Worm (Caenorhabditis elegans) whole organism, young adult: Measurements from ENCODE around the gene T14A8.2.
A peak's percentile ranks its signal among the peaks of the same experiment; 100 is the strongest.

Experiments
- B0019.2 ChIP-seq: fragments of 200-800 bp; sonication (Bioruptor generic); conservative IDR thresholded peaks from 2 replicates; pipeline ENCODE4 v1.3.6; 2022; ENCODE audit warnings: missing genetic modification reagents, missing genetic modification characterization, missing compliant biosample characterization
- B0261.1 ChIP-seq: sonication (generic microtip); optimal IDR thresholded peaks from 2 replicates; lab custom pipeline; 2016; ENCODE audit warnings: mild to moderate bottlenecking, missing genetic modification characterization, moderate library complexity, missing compliant biosample characterization
- C17E4.6 ChIP-seq: fragments of 200-800 bp; sonication (Bioruptor generic); IDR thresholded peaks from 2 replicates; pipeline ENCODE4 v1.3.6; 2022; ENCODE audit warnings: missing genetic modification reagents, missing genetic modification characterization, missing compliant biosample characterization
- F10E7.11 ChIP-seq: sonication (generic microtip); optimal IDR thresholded peaks from 2 replicates; lab custom pipeline; 2017; ENCODE audit warnings: mild to moderate bottlenecking, missing genetic modification characterization, moderate library complexity, missing compliant biosample characterization
- F22D6.2 ChIP-seq: sonication (generic microtip); optimal IDR thresholded peaks from 2 replicates; lab custom pipeline; 2016; ENCODE audit warnings: mild to moderate bottlenecking, missing genetic modification characterization, missing compliant biosample characterization
- F55B11.4 ChIP-seq: sonication (generic microtip); optimal IDR thresholded peaks from 2 replicates; lab custom pipeline; 2016; ENCODE audit warnings: missing compliant biosample characterization, missing genetic modification characterization, borderline replicate concordance; ENCODE audit not compliant: insufficient read depth
- K11D2.4 ChIP-seq: fragments of 200-800 bp; sonication (Bioruptor generic); IDR thresholded peaks from 2 replicates; pipeline ENCODE4 v1.3.6; 2022; ENCODE audit warnings: missing genetic modification reagents, missing genetic modification characterization, missing compliant biosample characterization
- K12H6.12 ChIP-seq: fragments of 200-800 bp; sonication (Bioruptor generic); optimal IDR thresholded peaks from 2 replicates; lab custom pipeline; 2018; ENCODE audit warnings: mild to moderate bottlenecking, missing genetic modification characterization, missing compliant biosample characterization
- Y53G8AR.9 ChIP-seq: fragments of 200-800 bp; sonication (Bioruptor generic); conservative IDR thresholded peaks from 2 replicates; pipeline ENCODE4 v1.3.6; 2022; ENCODE audit warnings: missing genetic modification reagents, missing genetic modification characterization, missing compliant biosample characterization
- Y95B8A.8 ChIP-seq: fragments of 200-800 bp; sonication (Bioruptor generic); IDR thresholded peaks from 2 replicates; pipeline ENCODE4 v1.3.6; 2022; ENCODE audit warnings: missing genetic modification reagents, missing genetic modification characterization, missing compliant biosample characterization
- ama-1 ChIP-seq, 3 experiments: fragments of 150-350 bp in 1 of 3; sonication (generic microtip) in 2 of 3; optimal IDR thresholded peaks; 2 replicates each; lab custom pipeline; 2014 to 2018; ENCODE audit warnings: missing biosample characterization in 2 of 3, missing genetic modification characterization in 2 of 3, missing genetic modification reagents in 2 of 3
- aptf-2 ChIP-seq: fragments of 200-800 bp; sonication (Bioruptor generic); conservative IDR thresholded peaks from 2 replicates; pipeline ENCODE4 v1.3.6; 2022; ENCODE audit warnings: missing genetic modification reagents, missing genetic modification characterization, missing compliant biosample characterization
- athp-1 ChIP-seq: sonication (generic microtip); optimal IDR thresholded peaks from 2 replicates; lab custom pipeline; 2017; ENCODE audit warnings: mild to moderate bottlenecking, missing genetic modification characterization, missing compliant biosample characterization
- attf-5 ChIP-seq: fragments of 200-800 bp; sonication (Bioruptor generic); optimal IDR thresholded peaks from 2 replicates; lab custom pipeline; 2018; ENCODE audit warnings: mild to moderate bottlenecking, missing genetic modification characterization, missing compliant biosample characterization
- bed-2 ChIP-seq: fragments of 200-800 bp; sonication (Bioruptor generic); IDR thresholded peaks from 2 replicates; pipeline ENCODE4 v1.3.6; 2022; ENCODE audit warnings: missing genetic modification reagents, missing genetic modification characterization, missing compliant biosample characterization
- cebp-1 ChIP-seq, 2 experiments: fragments of 200-800 bp in 1 of 2; sonication (Bioruptor generic) in 1 of 2; sonication (generic microtip) in 1 of 2; IDR thresholded peaks in 1 of 2; optimal IDR thresholded peaks in 1 of 2; 2 replicates each; pipeline versions ENCODE4 v1.3.6 to Lab custom; 2017 to 2022; ENCODE audit warnings: missing compliant biosample characterization in 2 of 2, missing genetic modification characterization in 2 of 2, mild to moderate bottlenecking in 1 of 2, missing genetic modification reagents in 1 of 2, moderate library complexity in 1 of 2
- ceh-58 ChIP-seq: fragments of 200-800 bp; sonication (Bioruptor generic); IDR thresholded peaks from 2 replicates; pipeline ENCODE4 v1.3.6; 2022; ENCODE audit warnings: missing genetic modification characterization, missing compliant biosample characterization
- ceh-79 ChIP-seq: sonication (generic microtip); optimal IDR thresholded peaks from 2 replicates; lab custom pipeline; 2017; ENCODE audit warnings: mild to moderate bottlenecking, missing genetic modification characterization, missing compliant biosample characterization
- die-1 ChIP-seq: sonication (generic microtip); optimal IDR thresholded peaks from 2 replicates; lab custom pipeline; 2016; ENCODE audit warnings: missing genotype, mild to moderate bottlenecking, missing genetic modification characterization, missing compliant biosample characterization
- dox-1 ChIP-seq: fragments of 200-800 bp; sonication (Bioruptor generic); IDR thresholded peaks from 2 replicates; pipeline ENCODE4 v1.3.6; 2022; ENCODE audit warnings: missing genetic modification reagents, missing genetic modification characterization, missing compliant biosample characterization
- egl-18 ChIP-seq: fragments of 200-800 bp; sonication (Bioruptor generic); IDR thresholded peaks from 2 replicates; pipeline ENCODE4 v1.3.6; 2022; ENCODE audit warnings: missing genetic modification reagents, missing genetic modification characterization, missing compliant biosample characterization
- gei-17 ChIP-seq: fragments of 200-800 bp; sonication (Bioruptor generic); optimal IDR thresholded peaks from 2 replicates; lab custom pipeline; 2018; ENCODE audit warnings: mild to moderate bottlenecking, missing genetic modification characterization, missing compliant biosample characterization
- hlh-26 ChIP-seq: fragments of 200-800 bp; sonication (Bioruptor generic); conservative IDR thresholded peaks from 2 replicates; pipeline ENCODE4 v1.3.6; 2022; ENCODE audit warnings: missing genetic modification reagents, missing genetic modification characterization, missing compliant biosample characterization
- hsf-1 ChIP-seq: fragments of 200-800 bp; sonication (Bioruptor generic); IDR thresholded peaks from 2 replicates; pipeline ENCODE4 v1.3.6; 2022; ENCODE audit warnings: missing genetic modification reagents, missing genetic modification characterization, missing compliant biosample characterization
- lin-40 ChIP-seq: sonication (generic microtip); optimal IDR thresholded peaks from 2 replicates; lab custom pipeline; 2016; ENCODE audit warnings: missing genetic modification characterization, mild to moderate bottlenecking, missing compliant biosample characterization, missing genotype, missing genetic modification reagents
- lir-1 ChIP-seq: fragments of 200-800 bp; sonication (Bioruptor generic); conservative IDR thresholded peaks from 2 replicates; pipeline ENCODE4 v1.3.6; 2022; ENCODE audit warnings: missing genetic modification reagents, missing genetic modification characterization, missing compliant biosample characterization
- lsl-1 ChIP-seq: fragments of 200-800 bp; sonication (Bioruptor generic); optimal IDR thresholded peaks from 2 replicates; lab custom pipeline; 2018; ENCODE audit warnings: mild to moderate bottlenecking, missing genetic modification characterization, moderate library complexity, missing compliant biosample characterization
- madf-3 ChIP-seq: fragments of 200-800 bp; sonication (Bioruptor generic); IDR thresholded peaks from 2 replicates; pipeline ENCODE4 v1.3.6; 2022; ENCODE audit warnings: missing genetic modification reagents, missing genetic modification characterization, missing compliant biosample characterization
- madf-8 ChIP-seq: fragments of 200-800 bp; sonication (Bioruptor generic); conservative IDR thresholded peaks from 2 replicates; pipeline ENCODE4 v1.3.6; 2022; ENCODE audit warnings: missing genetic modification reagents, missing genetic modification characterization, missing compliant biosample characterization
- mel-28 ChIP-seq: sonication (generic microtip); optimal IDR thresholded peaks from 2 replicates; lab custom pipeline; 2016; ENCODE audit warnings: borderline replicate concordance, mild to moderate bottlenecking, missing genetic modification characterization, missing compliant biosample characterization
- nfya-1 ChIP-seq: sonication (generic microtip); optimal IDR thresholded peaks from 2 replicates; lab custom pipeline; 2017; ENCODE audit warnings: antibody characterized with exemption, missing compliant biosample characterization, missing genetic modification characterization, borderline replicate concordance; ENCODE audit not compliant: insufficient read depth
- nhr-179 ChIP-seq: sonication (generic microtip); optimal IDR thresholded peaks from 2 replicates; lab custom pipeline; 2016; ENCODE audit warnings: mild to moderate bottlenecking, missing genetic modification characterization, missing compliant biosample characterization
- nhr-27 ChIP-seq: fragments of 200-800 bp; sonication (Bioruptor generic); optimal IDR thresholded peaks from 2 replicates; lab custom pipeline; 2018; ENCODE audit warnings: mild to moderate bottlenecking, missing genetic modification characterization, moderate library complexity, missing compliant biosample characterization
- nhr-90 ChIP-seq: sonication (generic microtip); optimal IDR thresholded peaks from 2 replicates; lab custom pipeline; 2016; ENCODE audit warnings: missing genotype, mild to moderate bottlenecking, missing genetic modification characterization, missing compliant biosample characterization
- rec-8 ChIP-seq, 2 experiments: sonication (generic microtip); optimal IDR thresholded peaks; 2 replicates each; lab custom pipeline; 2016; ENCODE audit warnings: mild to moderate bottlenecking in 2 of 2, missing genetic modification characterization in 2 of 2, missing genetic modification reagents in 2 of 2, missing genotype in 2 of 2, missing biosample characterization in 1 of 2, missing compliant biosample characterization in 1 of 2, moderate library complexity in 1 of 2
- rpc-1 ChIP-seq, 2 experiments: fragments of 150-350 bp in 1 of 2; sonication (generic microtip) in 1 of 2; optimal IDR thresholded peaks; 2 replicates each; lab custom pipeline; 2014 to 2018; ENCODE audit warnings: missing biosample characterization in 1 of 2, missing genetic modification characterization in 1 of 2, missing genetic modification reagents in 1 of 2, missing genotype in 1 of 2
- sea-2 ChIP-seq: fragments of 200-800 bp; sonication (Bioruptor generic); IDR thresholded peaks from 2 replicates; pipeline ENCODE4 v1.3.6; 2022; ENCODE audit warnings: missing genetic modification characterization, missing compliant biosample characterization
- somi-1 ChIP-seq: fragments of 200-800 bp; sonication (Bioruptor generic); optimal IDR thresholded peaks from 2 replicates; lab custom pipeline; 2018; ENCODE audit warnings: mild to moderate bottlenecking, missing genetic modification characterization, missing compliant biosample characterization
- tbp1 ChIP-seq: fragments of 200-800 bp; sonication (Bioruptor generic); optimal IDR thresholded peaks from 2 replicates; lab custom pipeline; 2018; ENCODE audit warnings: mild to moderate bottlenecking, missing genetic modification characterization, missing compliant biosample characterization
- tbx-9 ChIP-seq: sonication (generic microtip); optimal IDR thresholded peaks from 2 replicates; lab custom pipeline; 2016; ENCODE audit warnings: borderline replicate concordance, missing genetic modification characterization, inconsistent platforms, missing compliant biosample characterization
- unc-130 ChIP-seq: sonication (generic microtip); optimal IDR thresholded peaks from 2 replicates; lab custom pipeline; 2016; ENCODE audit warnings: missing genetic modification reagents, missing genetic modification characterization, missing compliant biosample characterization
- zfh-2 ChIP-seq: fragments of 200-800 bp; sonication (Bioruptor generic); conservative IDR thresholded peaks from 2 replicates; pipeline ENCODE4 v1.3.6; 2022; ENCODE audit warnings: missing genetic modification reagents, missing genetic modification characterization, missing compliant biosample characterization
- zim-3 ChIP-seq: sonication (generic microtip); optimal IDR thresholded peaks from 2 replicates; lab custom pipeline; 2017; ENCODE audit warnings: mild to moderate bottlenecking, missing genetic modification characterization, moderate library complexity, missing compliant biosample characterization
- ztf-18 ChIP-seq: sonication (generic microtip); optimal IDR thresholded peaks from 2 replicates; lab custom pipeline; 2016; ENCODE audit warnings: missing genotype, mild to moderate bottlenecking, missing genetic modification characterization, missing compliant biosample characterization
- ztf-22 ChIP-seq: fragments of 200-800 bp; sonication (Bioruptor generic); optimal IDR thresholded peaks from 2 replicates; lab custom pipeline; 2018; ENCODE audit warnings: mild to moderate bottlenecking, missing genetic modification characterization, moderate library complexity, missing compliant biosample characterization
- ztf-28 ChIP-seq: fragments of 200-800 bp; sonication (Bioruptor generic); IDR thresholded peaks from 2 replicates; pipeline ENCODE4 v1.3.6; 2022; ENCODE audit warnings: missing genetic modification reagents, missing genetic modification characterization, missing compliant biosample characterization

The T14A8.2 gene

DNA sequence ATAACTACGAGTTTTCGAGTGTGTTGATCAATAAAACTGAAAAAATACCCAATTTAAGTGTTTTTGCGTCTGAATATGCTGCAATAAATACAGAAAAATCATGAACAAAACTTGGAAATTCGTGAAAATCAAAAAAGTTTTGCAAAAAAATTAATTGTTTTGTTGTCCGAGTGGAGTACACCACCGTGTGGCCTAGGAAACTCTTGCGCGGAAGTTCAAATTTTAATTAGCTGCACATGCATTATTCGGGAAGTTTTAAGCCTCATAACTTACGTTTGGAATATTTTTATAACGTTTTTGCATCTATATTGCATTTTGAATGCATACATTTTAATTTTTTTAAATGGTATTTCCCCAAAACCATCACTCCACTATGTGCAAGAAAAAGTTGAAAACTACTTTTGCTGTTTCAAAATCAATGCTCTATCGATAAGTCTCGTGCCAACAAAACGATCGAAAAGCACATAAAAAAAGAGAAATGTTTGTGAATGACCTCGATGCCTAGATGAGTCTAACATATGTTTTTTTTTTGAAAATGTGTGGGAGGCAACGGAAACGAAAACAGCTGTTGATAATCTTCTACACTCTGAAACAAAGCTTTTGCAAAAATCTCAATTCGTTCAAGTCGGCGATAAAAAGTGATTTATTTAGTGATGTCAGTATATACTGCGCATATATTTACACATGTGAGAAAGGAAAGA is 5.9 kb downstream of the T14A8.2 start:
- no peak for TF ChIP-seq ama-1 (optimal IDR thresholded peaks at IDR 0.05; lab: Kevin White, UChicago)
- TF ChIP-seq ama-1 (GFP tag; optimal IDR thresholded peaks at IDR 0.05; lab: Kevin White, UChicago), result no peak
- peak; percentile 17 for TF ChIP-seq unc-130 (GFP tag; lab: Kevin White, UChicago)
- no peak for TF ChIP-seq somi-1 (GFP tag; lab: Kevin White, UChicago)
- no peak for TF ChIP-seq nhr-90
- TF ChIP-seq cebp-1 (GFP tag; IDR thresholded peaks at IDR 0.05; lab: Robert Waterston, UW), result no peak
- no peak for TF ChIP-seq cebp-1 (tag; optimal IDR thresholded peaks at IDR 0.05; lab: Kevin White, UChicago)
- no peak for TF ChIP-seq nfya-1 (tag; lab: Kevin White, UChicago)
- no peak for TF ChIP-seq ztf-18
- no peak for TF ChIP-seq F10E7.11
- no peak for TF ChIP-seq mel-28 (tag; lab: Kevin White, UChicago)
- TF ChIP-seq B0019.2, result no peak
- TF ChIP-seq B0261.1 (tag; lab: Kevin White, UChicago), result no peak
- TF ChIP-seq zfh-2 (GFP tag; lab: Robert Waterston, UW), result no peak
- TF ChIP-seq tbx-9 (tag; lab: Kevin White, UChicago), result no peak
- no peak for TF ChIP-seq Y95B8A.8
- no peak for TF ChIP-seq C17E4.6
- TF ChIP-seq K12H6.12 (tag; lab: Kevin White, UChicago), result no peak
- no peak; the same call in 1 of the 2 replicates for TF ChIP-seq madf-8 (GFP tag; lab: Robert Waterston, UW)
- TF ChIP-seq ztf-28 (GFP tag; lab: Robert Waterston, UW), result no peak
- no peak for TF ChIP-seq F55B11.4
- no peak for TF ChIP-seq Y53G8AR.9 (GFP tag; lab: Robert Waterston, UW)
- no peak for TF ChIP-seq lir-1 (GFP tag; lab: Robert Waterston, UW)
- TF ChIP-seq lsl-1 (GFP tag; lab: Kevin White, UChicago), result peak; percentile 39
- no peak for TF ChIP-seq hlh-26
- no peak for TF ChIP-seq tbp1 (GFP tag; lab: Kevin White, UChicago)
- no peak for TF ChIP-seq ztf-22 (GFP tag; lab: Kevin White, UChicago)
- no peak for TF ChIP-seq gei-17 (GFP tag; lab: Kevin White, UChicago)
- no peak for TF ChIP-seq rec-8 (tag; optimal IDR thresholded peaks at IDR 0.05; lab: Kevin White, UChicago)
- TF ChIP-seq sea-2 (GFP tag; lab: Robert Waterston, UW), result no peak
- TF ChIP-seq die-1 (tag; lab: Kevin White, UChicago), result no peak
- no peak for TF ChIP-seq attf-5 (GFP tag; lab: Kevin White, UChicago)
- TF ChIP-seq bed-2 (GFP tag; lab: Robert Waterston, UW), result 0 out of 2 replicates have a peak, but pooled peaks have one; percentile 50
- TF ChIP-seq hsf-1 (GFP tag; lab: Robert Waterston, UW), result no peak
- TF ChIP-seq nhr-27 (tag; lab: Kevin White, UChicago), result no peak
- TF ChIP-seq K11D2.4 (GFP tag; lab: Robert Waterston, UW), result no peak
- TF ChIP-seq ceh-58 (GFP tag; lab: Robert Waterston, UW), result no peak
- no peak for TF ChIP-seq nhr-179
- TF ChIP-seq rpc-1 (optimal IDR thresholded peaks at IDR 0.05; lab: Kevin White, UChicago), result no peak
- no peak for TF ChIP-seq rpc-1 (tag; optimal IDR thresholded peaks at IDR 0.05; lab: Kevin White, UChicago)
- TF ChIP-seq lin-40 (tag; lab: Kevin White, UChicago), result no peak
- TF ChIP-seq zim-3, result no peak
- TF ChIP-seq athp-1 (tag; lab: Kevin White, UChicago), result no peak
- no peak for TF ChIP-seq ceh-79 (tag; lab: Kevin White, UChicago)
- 0 out of 2 replicates have a peak, but pooled peaks have one; percentile 2 for TF ChIP-seq madf-3 (GFP tag; lab: Robert Waterston, UW)
- TF ChIP-seq F22D6.2 (tag; lab: Kevin White, UChicago), result no peak
- TF ChIP-seq aptf-2 (GFP tag; lab: Robert Waterston, UW), result 0 out of 2 replicates have a peak, but pooled peaks have one; percentile 9
- TF ChIP-seq dox-1 (GFP tag; lab: Robert Waterston, UW), result no peak
- no peak for TF ChIP-seq egl-18
